Worm (Caenorhabditis elegans): ENCODE results near the gene F17A9.4.

- no peak for TF ChIP-seq cog-1 (tag; optimal IDR thresholded peaks at IDR 0.05)
- TF ChIP-seq ztf-29 (GFP tag; IDR thresholded peaks at IDR 0.05), result no peak
- no peak for TF ChIP-seq ref-1 (GFP tag; conservative IDR thresholded peaks at IDR 0.05)
- no peak for TF ChIP-seq tab-1 (GFP tag; IDR thresholded peaks at IDR 0.05)
- TF ChIP-seq flt-1 (GFP tag; IDR thresholded peaks at IDR 0.05), result no peak
- no peak for TF ChIP-seq T22C8.4 (GFP tag; IDR thresholded peaks at IDR 0.05)
- no peak for TF ChIP-seq ztf-23 (GFP tag; IDR thresholded peaks at IDR 0.05)
Measured at ce11 chrV:6117013-6117412, 6.6 kb upstream of the F17A9.4 start.
